ENCODE assay signal across 1 fruit fly cellular context in genomic region chr3L:6494928-6495806, dm6.
A peak's percentile ranks its signal among the peaks of the same experiment; 100 is the strongest.
TF ChIP-seq lines count a peak whose summit lies in the region.

TSS of gene Vps8 (minus strand) at chr3L:6495297.
TSS of gene sfl (plus strand) at chr3L:6495680.

TF ChIP-seq in whole organism, embryonic, 481 proteins besides CTCF, POLR2A, EP300 and RAD21 (continued from another document):
- peak; percentile 32 for TF ChIP-seq Dp (GFP tag; optimal IDR thresholded peaks at IDR 0.05; lab: Kevin White, UChicago)
- TF ChIP-seq CG6689 (GFP tag; IDR thresholded peaks at IDR 0.05; lab: Robert Waterston, UW), result no peak
- TF ChIP-seq NK7.1 (GFP tag; optimal IDR thresholded peaks at IDR 0.05; lab: Kevin White, UChicago), result no peak
- no peak for TF ChIP-seq TFAM (GFP tag; optimal IDR thresholded peaks at IDR 0.05; lab: Kevin White, UChicago)
- TF ChIP-seq CG13894 (tag; optimal IDR thresholded peaks at IDR 0.05; lab: Kevin White, UChicago), result peak; percentile 31
- no peak for TF ChIP-seq sr (GFP tag; IDR thresholded peaks at IDR 0.05; lab: Robert Waterston, UW)
- peak; percentile 26 for TF ChIP-seq Sox100B (GFP tag; optimal IDR thresholded peaks at IDR 0.05; lab: Kevin White, UChicago)
- no peak for TF ChIP-seq BtbVII (GFP tag; optimal IDR thresholded peaks at IDR 0.05; lab: Kevin White, UChicago)
- TF ChIP-seq CG4424 (GFP tag; optimal IDR thresholded peaks at IDR 0.05; lab: Kevin White, UChicago), result peak; percentile 31
- TF ChIP-seq btn (GFP tag; optimal IDR thresholded peaks at IDR 0.05; lab: Kevin White, UChicago), result no peak
- TF ChIP-seq cato (GFP tag; optimal IDR thresholded peaks at IDR 0.05; lab: Kevin White, UChicago; ENCODE audit: borderline replicate concordance), result no peak
- no peak for TF ChIP-seq Gsc (GFP tag; IDR thresholded peaks at IDR 0.05; lab: Robert Waterston, UW)
- TF ChIP-seq Dref (GFP tag; IDR thresholded peaks at IDR 0.05; lab: Robert Waterston, UW), result peak; percentile 86
- TF ChIP-seq CG2889 (GFP tag; IDR thresholded peaks at IDR 0.05; lab: Robert Waterston, UW), result no peak
- TF ChIP-seq prd (optimal IDR thresholded peaks at IDR 0.05; lab: Kevin White, UChicago), result no peak
- TF ChIP-seq prd (GFP tag; IDR thresholded peaks at IDR 0.05; lab: Robert Waterston, UW), result no peak
- peak; percentile 47 for TF ChIP-seq CG13624 (GFP tag; optimal IDR thresholded peaks at IDR 0.05; lab: Kevin White, UChicago)
- peak; percentile 58 for TF ChIP-seq CG12391 (tag; optimal IDR thresholded peaks at IDR 0.05; lab: Kevin White, UChicago)
- TF ChIP-seq Chrac-16 (GFP tag; optimal IDR thresholded peaks at IDR 0.05; lab: Kevin White, UChicago), result no peak
- no peak for TF ChIP-seq CG12219 (GFP tag; optimal IDR thresholded peaks at IDR 0.05; lab: Kevin White, UChicago)
- no peak for TF ChIP-seq Bdp1 (GFP tag; optimal IDR thresholded peaks at IDR 0.05; lab: Kevin White, UChicago)
- TF ChIP-seq knrl (GFP tag; IDR thresholded peaks at IDR 0.05; lab: Robert Waterston, UW; ENCODE audit: partially characterized antibody), result peak; percentile 88
- TF ChIP-seq bbx (GFP tag; IDR thresholded peaks at IDR 0.05; lab: Robert Waterston, UW; ENCODE audit: partially characterized antibody), result peak; percentile 87
- no peak for TF ChIP-seq tio (GFP tag; optimal IDR thresholded peaks at IDR 0.05; lab: Kevin White, UChicago)
- no peak for TF ChIP-seq sqz (GFP tag; optimal IDR thresholded peaks at IDR 0.05; lab: Kevin White, UChicago)
- TF ChIP-seq pho (GFP tag; optimal IDR thresholded peaks at IDR 0.05; lab: Kevin White, UChicago), result peak; percentile 51
- TF ChIP-seq unc-4 (GFP tag; IDR thresholded peaks at IDR 0.05; lab: Robert Waterston, UW; ENCODE audit: partially characterized antibody), result peak; percentile 87
- TF ChIP-seq trem (tag; optimal IDR thresholded peaks at IDR 0.05; lab: Kevin White, UChicago), result peak; percentile 98
- TF ChIP-seq sim (GFP tag; IDR thresholded peaks at IDR 0.05; lab: Robert Waterston, UW), result no peak
- no peak for TF ChIP-seq repo (GFP tag; optimal IDR thresholded peaks at IDR 0.05; lab: Kevin White, UChicago)
- TF ChIP-seq CG11247 (GFP tag; IDR thresholded peaks at IDR 0.05; lab: Robert Waterston, UW), result no peak
- TF ChIP-seq Taf1 (GFP tag; IDR thresholded peaks at IDR 0.05; lab: Robert Waterston, UW), result no peak
- TF ChIP-seq Fer1 (GFP tag; optimal IDR thresholded peaks at IDR 0.05; lab: Kevin White, UChicago), result peak; percentile 24
- TF ChIP-seq sd (tag; optimal IDR thresholded peaks at IDR 0.05; lab: Kevin White, UChicago), result no peak
- TF ChIP-seq jumu (GFP tag; optimal IDR thresholded peaks at IDR 0.05; lab: Kevin White, UChicago), result no peak
- no peak for TF ChIP-seq aop (GFP tag; IDR thresholded peaks at IDR 0.05; lab: Robert Waterston, UW)
- no peak for TF ChIP-seq NC2α (GFP tag; optimal IDR thresholded peaks at IDR 0.05; lab: Kevin White, UChicago)
- no peak for TF ChIP-seq ac (GFP tag; optimal IDR thresholded peaks at IDR 0.05; lab: Kevin White, UChicago)
- no peak for TF ChIP-seq CG1792 (GFP tag; optimal IDR thresholded peaks at IDR 0.05; lab: Kevin White, UChicago)
- TF ChIP-seq CG3847 (GFP tag; IDR thresholded peaks at IDR 0.05; lab: Robert Waterston, UW), result 0 out of 2 replicates have a peak, but pooled peaks have one; percentile 21
- TF ChIP-seq Antp (GFP tag; optimal IDR thresholded peaks at IDR 0.05; lab: Kevin White, UChicago), result no peak
- TF ChIP-seq CG17568 (GFP tag; optimal IDR thresholded peaks at IDR 0.05; lab: Kevin White, UChicago), result no peak
- no peak for TF ChIP-seq Ssrp (tag; optimal IDR thresholded peaks at IDR 0.05; lab: Kevin White, UChicago)
- peak; percentile 80; the same call in 2 of the 3 replicates for TF ChIP-seq mld (GFP tag; IDR thresholded peaks at IDR 0.05; lab: Robert Waterston, UW; ENCODE audit: partially characterized antibody)
- peak; percentile 68 for TF ChIP-seq CG9932 (GFP tag; IDR thresholded peaks at IDR 0.05; lab: Robert Waterston, UW)
- no peak for TF ChIP-seq Aef1 (GFP tag; IDR thresholded peaks at IDR 0.05; lab: Robert Waterston, UW)
- TF ChIP-seq hbn (GFP tag; IDR thresholded peaks at IDR 0.05; lab: Robert Waterston, UW; ENCODE audit: partially characterized antibody), result peak; percentile 68; the same call in 1 of the 2 replicates
- TF ChIP-seq kay (GFP tag; optimal IDR thresholded peaks at IDR 0.05; lab: Kevin White, UChicago), result no peak
- peak in 1 of 2 experiments; percentile 20 for TF ChIP-seq tll (GFP tag; optimal IDR thresholded peaks at IDR 0.05; lab: Kevin White, UChicago)
- TF ChIP-seq tup (GFP tag; optimal IDR thresholded peaks at IDR 0.05; lab: Kevin White, UChicago), result no peak
- TF ChIP-seq CG9727 (GFP tag; optimal IDR thresholded peaks at IDR 0.05; lab: Kevin White, UChicago), result peak; percentile 35
- peak; percentile 94 for TF ChIP-seq Jarid2 (GFP tag; optimal IDR thresholded peaks at IDR 0.05; lab: Kevin White, UChicago)
- peak; percentile 32 for TF ChIP-seq CG2712 (tag; optimal IDR thresholded peaks at IDR 0.05; lab: Kevin White, UChicago)
- TF ChIP-seq tgo (GFP tag; IDR thresholded peaks at IDR 0.05; lab: Robert Waterston, UW), result no peak
- TF ChIP-seq lmd (GFP tag; IDR thresholded peaks at IDR 0.05; lab: Robert Waterston, UW), result peak; percentile 37; the same call in 1 of the 2 replicates
- TF ChIP-seq CG30020 (tag; optimal IDR thresholded peaks at IDR 0.05; lab: Kevin White, UChicago), result no peak
- TF ChIP-seq HHEX (GFP tag; optimal IDR thresholded peaks at IDR 0.05; lab: Kevin White, UChicago), result no peak
- TF ChIP-seq chinmo (GFP tag; IDR thresholded peaks at IDR 0.05; lab: Robert Waterston, UW; ENCODE audit: partially characterized antibody), result peak; percentile 80
- no peak for TF ChIP-seq CG2875 (GFP tag; optimal IDR thresholded peaks at IDR 0.05; lab: Kevin White, UChicago)
- TF ChIP-seq CG16863 (GFP tag; optimal IDR thresholded peaks at IDR 0.05; lab: Kevin White, UChicago), result no peak
- TF ChIP-seq Optix (GFP tag; IDR thresholded peaks at IDR 0.05; lab: Robert Waterston, UW), result no peak
- TF ChIP-seq CG10543 (GFP tag; optimal IDR thresholded peaks at IDR 0.05; lab: Kevin White, UChicago), result peak; percentile 30
- no peak for TF ChIP-seq CG1602 (GFP tag; optimal IDR thresholded peaks at IDR 0.05; lab: Kevin White, UChicago)
- TF ChIP-seq Adf1 (GFP tag; IDR thresholded peaks at IDR 0.05; lab: Robert Waterston, UW), result peak; percentile 7; the same call in 1 of the 2 replicates
- no peak for TF ChIP-seq ara (GFP tag; IDR thresholded peaks at IDR 0.05; lab: Robert Waterston, UW)
- peak; percentile 27 for TF ChIP-seq CG18262 (tag; optimal IDR thresholded peaks at IDR 0.05; lab: Kevin White, UChicago)
- no peak for TF ChIP-seq salm (tag; optimal IDR thresholded peaks at IDR 0.05; lab: Kevin White, UChicago)
- TF ChIP-seq chif (GFP tag; optimal IDR thresholded peaks at IDR 0.05; lab: Kevin White, UChicago), result no peak
- TF ChIP-seq CG17829 (tag; optimal IDR thresholded peaks at IDR 0.05; lab: Kevin White, UChicago), result peak; percentile 51
- peak; percentile 26 for TF ChIP-seq CG10979 (tag; optimal IDR thresholded peaks at IDR 0.05; lab: Kevin White, UChicago)
- no peak for TF ChIP-seq bowl (GFP tag; IDR thresholded peaks at IDR 0.05; lab: Robert Waterston, UW)
- peak; percentile 93 for TF ChIP-seq Sry-δ (GFP tag; optimal IDR thresholded peaks at IDR 0.05; lab: Kevin White, UChicago)
- TF ChIP-seq Hand (GFP tag; optimal IDR thresholded peaks at IDR 0.05; lab: Kevin White, UChicago), result no peak
- TF ChIP-seq Camta (GFP tag; optimal IDR thresholded peaks at IDR 0.05; lab: Kevin White, UChicago), result no peak
- peak; percentile 81 for TF ChIP-seq CG34224 (GFP tag; IDR thresholded peaks at IDR 0.05; lab: Robert Waterston, UW; ENCODE audit: partially characterized antibody)
- TF ChIP-seq Nf-YA (GFP tag; IDR thresholded peaks at IDR 0.05; lab: Robert Waterston, UW), result no peak
- TF ChIP-seq CG13296 (GFP tag; optimal IDR thresholded peaks at IDR 0.05; lab: Kevin White, UChicago), result no peak
- peak; percentile 4 for TF ChIP-seq Myb (GFP tag; optimal IDR thresholded peaks at IDR 0.05; lab: Kevin White, UChicago)
- peak; percentile 33 for TF ChIP-seq grau (tag; optimal IDR thresholded peaks at IDR 0.05; lab: Kevin White, UChicago)
- TF ChIP-seq CG6254 (GFP tag; optimal IDR thresholded peaks at IDR 0.05; lab: Kevin White, UChicago), result no peak
- no peak for TF ChIP-seq dan (GFP tag; IDR thresholded peaks at IDR 0.05; lab: Robert Waterston, UW)
- TF ChIP-seq Opbp (GFP tag; IDR thresholded peaks at IDR 0.05; lab: Robert Waterston, UW; ENCODE audit: partially characterized antibody), result peak; percentile 87
- no peak for TF ChIP-seq gcm (GFP tag; optimal IDR thresholded peaks at IDR 0.05; lab: Kevin White, UChicago)
- TF ChIP-seq CG7357 (GFP tag; IDR thresholded peaks at IDR 0.05; lab: Robert Waterston, UW), result no peak
- TF ChIP-seq MTF-1 (GFP tag; optimal IDR thresholded peaks at IDR 0.05; lab: Kevin White, UChicago; ENCODE audit: borderline replicate concordance), result peak; percentile 16
- TF ChIP-seq dati (GFP tag; IDR thresholded peaks at IDR 0.05; lab: Robert Waterston, UW), result no peak
- TF ChIP-seq CG3838 (GFP tag; optimal IDR thresholded peaks at IDR 0.05; lab: Kevin White, UChicago), result no peak
- no peak for TF ChIP-seq Six4 (GFP tag; optimal IDR thresholded peaks at IDR 0.05; lab: Kevin White, UChicago)
- TF ChIP-seq CG8478 (optimal IDR thresholded peaks at IDR 0.05; lab: Kevin White, UChicago), result no peak
- TF ChIP-seq az2 (GFP tag; optimal IDR thresholded peaks at IDR 0.05; lab: Kevin White, UChicago), result peak; percentile 33
- TF ChIP-seq CG17612 (GFP tag; IDR thresholded peaks at IDR 0.05; lab: Robert Waterston, UW), result no peak
- TF ChIP-seq inv (GFP tag; IDR thresholded peaks at IDR 0.05; lab: Robert Waterston, UW; ENCODE audit: partially characterized antibody), result peak; percentile 82; the same call in 1 of the 2 replicates
- TF ChIP-seq CG17186 (GFP tag; optimal IDR thresholded peaks at IDR 0.05; lab: Kevin White, UChicago), result no peak
- TF ChIP-seq vfl (GFP tag; optimal IDR thresholded peaks at IDR 0.05; lab: Kevin White, UChicago), result no peak
- TF ChIP-seq ap (GFP tag; IDR thresholded peaks at IDR 0.05; lab: Robert Waterston, UW), result no peak
- peak; percentile 21 for TF ChIP-seq CG3281 (GFP tag; optimal IDR thresholded peaks at IDR 0.05; lab: Kevin White, UChicago)
- TF ChIP-seq zen (tag; optimal IDR thresholded peaks at IDR 0.05; lab: Kevin White, UChicago), result no peak
- TF ChIP-seq CG13775 (GFP tag; optimal IDR thresholded peaks at IDR 0.05; lab: Kevin White, UChicago), result peak; percentile 27
- peak; percentile 29 for TF ChIP-seq shn (GFP tag; optimal IDR thresholded peaks at IDR 0.05; lab: Kevin White, UChicago)
- no peak for TF ChIP-seq run (tag; optimal IDR thresholded peaks at IDR 0.05; lab: Kevin White, UChicago)
- peak; percentile 67 for TF ChIP-seq MESR4 (GFP tag; optimal IDR thresholded peaks at IDR 0.05; lab: Kevin White, UChicago)
- TF ChIP-seq Sox102F (GFP tag; optimal IDR thresholded peaks at IDR 0.05; lab: Kevin White, UChicago), result peak; percentile 15
- no peak for TF ChIP-seq gt (GFP tag; IDR thresholded peaks at IDR 0.05; lab: Robert Waterston, UW)
- no peak for TF ChIP-seq croc (GFP tag; conservative IDR thresholded peaks at IDR 0.05; lab: Robert Waterston, UW)
- peak; percentile 19 for TF ChIP-seq pum (GFP tag; optimal IDR thresholded peaks at IDR 0.05; lab: Kevin White, UChicago)
- TF ChIP-seq CG17361 (GFP tag; IDR thresholded peaks at IDR 0.05; lab: Robert Waterston, UW), result peak; percentile 58; the same call in 2 of the 3 replicates
- TF ChIP-seq abd-A (tag; optimal IDR thresholded peaks at IDR 0.05; lab: Kevin White, UChicago), result peak; percentile 38
- TF ChIP-seq CG15479 (GFP tag; optimal IDR thresholded peaks at IDR 0.05; lab: Kevin White, UChicago), result no peak
- peak in 1 of 2 experiments; percentile 37 for TF ChIP-seq dpn (GFP tag; optimal IDR thresholded peaks at IDR 0.05; lab: Kevin White, UChicago)
- TF ChIP-seq CG2678 (tag; optimal IDR thresholded peaks at IDR 0.05; lab: Kevin White, UChicago), result peak; percentile 38
- TF ChIP-seq sug (tag; optimal IDR thresholded peaks at IDR 0.05; lab: Kevin White, UChicago), result peak; percentile 34
- TF ChIP-seq D (optimal IDR thresholded peaks at IDR 0.05; lab: Kevin White, UChicago), result no peak
- no peak for TF ChIP-seq D (GFP tag; optimal IDR thresholded peaks at IDR 0.05; lab: Kevin White, UChicago)
- peak; percentile 3 for TF ChIP-seq CHES-1-like (GFP tag; optimal IDR thresholded peaks at IDR 0.05; lab: Kevin White, UChicago)
- no peak for TF ChIP-seq h (optimal IDR thresholded peaks at IDR 0.05; lab: Kevin White, UChicago)
- no peak for TF ChIP-seq CG3163 (GFP tag; optimal IDR thresholded peaks at IDR 0.05; lab: Kevin White, UChicago)
- TF ChIP-seq CG6813 (GFP tag; optimal IDR thresholded peaks at IDR 0.05; lab: Kevin White, UChicago), result no peak
- peak; percentile 16 for TF ChIP-seq CG15696 (tag; optimal IDR thresholded peaks at IDR 0.05; lab: Kevin White, UChicago)
- no peak for TF ChIP-seq Ada2b (GFP tag; IDR thresholded peaks at IDR 0.05; lab: Robert Waterston, UW)
- TF ChIP-seq CG7271 (tag; optimal IDR thresholded peaks at IDR 0.05; lab: Kevin White, UChicago), result no peak
- no peak for TF ChIP-seq cwo (GFP tag; optimal IDR thresholded peaks at IDR 0.05; lab: Kevin White, UChicago)
- peak; percentile 8 for TF ChIP-seq Bteb2 (GFP tag; optimal IDR thresholded peaks at IDR 0.05; lab: Kevin White, UChicago)
- TF ChIP-seq ken (GFP tag; IDR thresholded peaks at IDR 0.05; lab: Robert Waterston, UW), result no peak
- TF ChIP-seq BEAF-32 (GFP tag; optimal IDR thresholded peaks at IDR 0.05; lab: Kevin White, UChicago), result peak; percentile 89
- TF ChIP-seq Fer3 (tag; optimal IDR thresholded peaks at IDR 0.05; lab: Kevin White, UChicago), result no peak
- TF ChIP-seq wek (GFP tag; optimal IDR thresholded peaks at IDR 0.05; lab: Kevin White, UChicago), result no peak
- TF ChIP-seq cg (GFP tag; optimal IDR thresholded peaks at IDR 0.05; lab: Kevin White, UChicago), result no peak
- no peak for TF ChIP-seq tap (tag; optimal IDR thresholded peaks at IDR 0.05; lab: Kevin White, UChicago)
- peak; percentile 7 for TF ChIP-seq Hmx (GFP tag; optimal IDR thresholded peaks at IDR 0.05; lab: Kevin White, UChicago)
- TF ChIP-seq Dll (GFP tag; IDR thresholded peaks at IDR 0.05; lab: Robert Waterston, UW; ENCODE audit: partially characterized antibody), result peak; percentile 91
